Worm (Caenorhabditis elegans) whole organism, early embryonic: Measurements from ENCODE around the gene C17A2.4.

Source experiments
- F13C5.2 ChIP-seq: sonication (generic microtip); optimal IDR thresholded peaks from 2 replicates; lab custom pipeline; 2017; ENCODE audit warnings: mild to moderate bottlenecking, missing genetic modification characterization, inconsistent platforms, missing compliant biosample characterization
- aly-1 ChIP-seq: sonication (generic microtip); optimal IDR thresholded peaks from 2 replicates; lab custom pipeline; 2016; ENCODE audit warnings: missing genetic modification characterization, missing compliant biosample characterization
- ama-1 ChIP-seq: fragments of 150-350 bp; optimal IDR thresholded peaks from 2 replicates; lab custom pipeline; 2014
- ceh-13 ChIP-seq: fragments of 200-800 bp; sonication (Bioruptor generic); optimal IDR thresholded peaks from 2 replicates; lab custom pipeline; 2018; ENCODE audit warnings: mild to moderate bottlenecking, missing genetic modification characterization, missing compliant biosample characterization
- ceh-36 ChIP-seq: sonication (generic microtip); optimal IDR thresholded peaks from 2 replicates; lab custom pipeline; 2016; ENCODE audit warnings: missing genetic modification characterization, inconsistent platforms, missing compliant biosample characterization
- hmg-4 ChIP-seq: fragments of 200-800 bp; sonication (Bioruptor generic); optimal IDR thresholded peaks from 2 replicates; lab custom pipeline; 2018; ENCODE audit warnings: mild to moderate bottlenecking, missing genetic modification characterization, missing compliant biosample characterization
- hnd-1 ChIP-seq: sonication (generic microtip); optimal IDR thresholded peaks from 2 replicates; lab custom pipeline; 2016; ENCODE audit warnings: missing genetic modification characterization, missing compliant biosample characterization
- pes-1 ChIP-seq: fragments of 200-800 bp; sonication (Bioruptor generic); IDR thresholded peaks from 2 replicates; pipeline ENCODE4 v1.3.6; 2022; ENCODE audit warnings: missing genetic modification reagents, missing genetic modification characterization, missing compliant biosample characterization
- sea-1 ChIP-seq: fragments of 200-800 bp; sonication (Bioruptor generic); conservative IDR thresholded peaks from 2 replicates; pipeline ENCODE4 v1.3.6; 2022; ENCODE audit warnings: missing genetic modification characterization, missing compliant biosample characterization
- tbx-11 ChIP-seq: fragments of 200-800 bp; sonication (Bioruptor generic); IDR thresholded peaks from 2 replicates; pipeline ENCODE4 v1.3.6; 2022; ENCODE audit warnings: missing genetic modification characterization, missing compliant biosample characterization
- tbx-37 ChIP-seq: fragments of 200-800 bp; sonication (Bioruptor generic); conservative IDR thresholded peaks from 2 replicates; pipeline ENCODE4 v1.3.6; 2022; ENCODE audit warnings: missing genetic modification reagents, missing genetic modification characterization, missing compliant biosample characterization
- tra-4 ChIP-seq: sonication (generic microtip); optimal IDR thresholded peaks from 2 replicates; lab custom pipeline; 2017; ENCODE audit warnings: missing genetic modification characterization, missing compliant biosample characterization

DNA sequence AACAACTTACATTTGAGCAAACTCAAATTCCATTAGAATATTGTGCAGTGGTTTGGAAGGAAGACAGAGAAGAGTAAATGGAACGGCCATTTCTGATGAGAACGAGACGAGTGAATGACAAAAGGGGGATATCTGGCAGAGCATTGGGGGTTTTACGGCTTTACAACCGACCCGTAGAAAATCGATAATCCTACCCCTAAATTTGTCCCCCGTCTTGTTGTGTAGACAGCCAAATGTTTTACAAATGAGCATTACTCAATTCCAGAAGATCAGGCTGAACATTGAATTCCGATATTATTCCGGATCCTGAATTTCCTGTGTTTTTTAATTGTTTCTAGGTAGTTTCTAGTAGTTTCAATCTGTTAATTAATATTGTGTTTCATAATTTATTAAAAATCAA, 46.3 kb upstream of the C17A2.4 start, which contains the start of gene fbxb-99:
- TF ChIP-seq pes-1 (no peak), tbx-11 (GFP tag; lab: Robert Waterston, UW) (no peak), ama-1 (lab: Kevin White, UChicago) (no peak), tbx-37 (GFP tag; lab: Robert Waterston, UW) (no peak), hnd-1 (no peak), F13C5.2 (tag; lab: Kevin White, UChicago) (no peak), ceh-36 (tag; lab: Kevin White, UChicago) (no peak), sea-1 (GFP tag; lab: Robert Waterston, UW) (no peak), aly-1 (tag; lab: Kevin White, UChicago) (no peak), tra-4 (tag; lab: Kevin White, UChicago) (no peak), hmg-4 (GFP tag; lab: Kevin White, UChicago) (no peak), ceh-13 (GFP tag; lab: Kevin White, UChicago) (no peak)
